Worm (Caenorhabditis elegans) whole organism, young adult: ENCODE data around the gene R09E12.9.

Source experiments
- B0261.1 ChIP-seq: sonication (generic microtip); optimal IDR thresholded peaks from 2 replicates; lab custom pipeline; 2016; ENCODE audit warnings: mild to moderate bottlenecking, missing genetic modification characterization, moderate library complexity, missing compliant biosample characterization
- K11D2.4 ChIP-seq: fragments of 200-800 bp; sonication (Bioruptor generic); IDR thresholded peaks from 2 replicates; pipeline ENCODE4 v1.3.6; 2022; ENCODE audit warnings: missing genetic modification reagents, missing genetic modification characterization, missing compliant biosample characterization
- attf-5 ChIP-seq: fragments of 200-800 bp; sonication (Bioruptor generic); optimal IDR thresholded peaks from 2 replicates; lab custom pipeline; 2018; ENCODE audit warnings: mild to moderate bottlenecking, missing genetic modification characterization, missing compliant biosample characterization
- attf-6 ChIP-seq: fragments of 200-800 bp; sonication (Bioruptor generic); IDR thresholded peaks from 2 replicates; pipeline ENCODE4 v1.3.6; 2022; ENCODE audit warnings: missing genetic modification reagents, missing genetic modification characterization, missing compliant biosample characterization
- egl-18 ChIP-seq: fragments of 200-800 bp; sonication (Bioruptor generic); IDR thresholded peaks from 2 replicates; pipeline ENCODE4 v1.3.6; 2022; ENCODE audit warnings: missing genetic modification reagents, missing genetic modification characterization, missing compliant biosample characterization
- hlh-12 ChIP-seq: sonication (generic microtip); optimal IDR thresholded peaks from 2 replicates; lab custom pipeline; 2016; ENCODE audit warnings: missing genetic modification characterization, missing compliant biosample characterization
- lag-1 ChIP-seq: fragments of 200-800 bp; sonication (Bioruptor generic); IDR thresholded peaks from 2 replicates; pipeline ENCODE4 v1.3.6; 2022; ENCODE audit warnings: missing genetic modification reagents, missing genetic modification characterization, missing compliant biosample characterization
- lsl-1 ChIP-seq: fragments of 200-800 bp; sonication (Bioruptor generic); optimal IDR thresholded peaks from 2 replicates; lab custom pipeline; 2018; ENCODE audit warnings: mild to moderate bottlenecking, missing genetic modification characterization, moderate library complexity, missing compliant biosample characterization
- madf-3 ChIP-seq: fragments of 200-800 bp; sonication (Bioruptor generic); IDR thresholded peaks from 2 replicates; pipeline ENCODE4 v1.3.6; 2022; ENCODE audit warnings: missing genetic modification reagents, missing genetic modification characterization, missing compliant biosample characterization
- nfyb-1 ChIP-seq: fragments of 200-800 bp; sonication (Bioruptor generic); IDR thresholded peaks from 2 replicates; pipeline ENCODE4 v1.3.6; 2022; ENCODE audit warnings: missing genetic modification reagents, missing genetic modification characterization, missing compliant biosample characterization
- tbx-9 ChIP-seq: sonication (generic microtip); optimal IDR thresholded peaks from 2 replicates; lab custom pipeline; 2016; ENCODE audit warnings: borderline replicate concordance, missing genetic modification characterization, inconsistent platforms, missing compliant biosample characterization
- unc-62 ChIP-seq: fragments of 150-350 bp; optimal IDR thresholded peaks from 2 replicates; lab custom pipeline; 2014; ENCODE audit warnings: missing biosample characterization, missing genetic modification reagents, missing genetic modification characterization
- ztf-25 ChIP-seq: fragments of 200-800 bp; sonication (Bioruptor generic); IDR thresholded peaks from 2 replicates; pipeline ENCODE4 v1.3.6; 2022; ENCODE audit warnings: missing genetic modification reagents, missing genetic modification characterization, missing compliant biosample characterization
- ztf-28 ChIP-seq: fragments of 200-800 bp; sonication (Bioruptor generic); IDR thresholded peaks from 2 replicates; pipeline ENCODE4 v1.3.6; 2022; ENCODE audit warnings: missing genetic modification reagents, missing genetic modification characterization, missing compliant biosample characterization

- TF ChIP-seq attf-6 (GFP tag; lab: Robert Waterston, UW) (no peak), hlh-12 (tag; lab: Kevin White, UChicago) (no peak), lsl-1 (GFP tag; lab: Kevin White, UChicago) (no peak), nfyb-1 (no peak), unc-62 (no peak), lag-1 (GFP tag; lab: Robert Waterston, UW) (no peak), tbx-9 (tag; lab: Kevin White, UChicago) (no peak), ztf-25 (no peak), K11D2.4 (no peak), ztf-28 (GFP tag; lab: Robert Waterston, UW) (no peak), B0261.1 (tag; lab: Kevin White, UChicago) (no peak), attf-5 (GFP tag; lab: Kevin White, UChicago) (no peak), egl-18 (GFP tag; lab: Robert Waterston, UW) (no peak), madf-3 (GFP tag; lab: Robert Waterston, UW) (no peak)
Observed at ce11 chrV:748044-748443, 29.4 kb upstream of the R09E12.9 start, which contains the start of gene sri-4.
